Fruit fly (Drosophila melanogaster): Measurements from ENCODE around the gene CG34375.

DNA sequence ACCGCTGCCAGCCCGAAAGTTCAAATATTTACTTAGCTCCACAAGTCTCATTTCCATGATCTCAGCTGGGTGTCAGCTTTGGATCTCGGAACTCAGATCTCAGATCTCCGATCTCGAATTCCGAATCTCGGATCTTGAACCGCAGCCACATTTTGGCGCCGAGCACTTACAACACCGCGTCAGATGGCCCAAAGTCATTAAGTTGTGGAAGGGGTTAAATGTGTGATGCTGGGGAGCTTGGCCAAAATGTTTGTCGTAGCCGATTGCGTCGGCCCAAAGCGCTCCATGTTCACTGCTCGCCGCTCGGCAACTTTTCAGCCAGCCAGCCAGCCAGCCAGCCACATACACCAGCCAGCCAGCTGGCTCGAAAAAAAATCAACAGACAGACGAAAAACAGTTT lies 1.7 kb upstream of the CG34375 start, which contains the start of gene CG6688:
- TF ChIP-seq gl (tag; optimal IDR thresholded peaks at IDR 0.05) (no peak), CG8301 (tag; optimal IDR thresholded peaks at IDR 0.05) (no peak), EcR (GFP tag; optimal IDR thresholded peaks at IDR 0.05) (no peak), CG10348 (GFP tag; IDR thresholded peaks at IDR 0.05) (no peak), CG34367 (tag; optimal IDR thresholded peaks at IDR 0.05) (no peak), Ets98B (GFP tag; IDR thresholded peaks at IDR 0.05) (no peak; the same call in 1 of the 2 replicates), Snoo (tag; optimal IDR thresholded peaks at IDR 0.05) (no peak), CG15710 (tag; optimal IDR thresholded peaks at IDR 0.05) (no peak), D1 (tag; optimal IDR thresholded peaks at IDR 0.05) (no peak), Pif1A (GFP tag; optimal IDR thresholded peaks at IDR 0.05) (no peak)

All from whole organism, pupa.